Fruit fly (Drosophila melanogaster) whole organism, adult: ENCODE results near the gene CG8142.
A peak's percentile ranks its signal among the peaks of the same experiment; 100 is the strongest.

Experiments used
- CG12768 ChIP-seq: fragments of 200-800 bp; sonication (Bioruptor generic); optimal IDR thresholded peaks from 2 replicates; lab custom pipeline; 2017; ENCODE audit warnings: missing biosample characterization, missing genetic modification characterization, mild to moderate bottlenecking, moderate library complexity, missing genetic modification reagents
- CG1620 ChIP-seq: fragments of 200-800 bp; sonication (Bioruptor generic); optimal IDR thresholded peaks from 2 replicates; lab custom pipeline; 2016; ENCODE audit warnings: missing biosample characterization, missing genetic modification characterization
- CG7101 ChIP-seq: fragments of 200-800 bp; sonication (Bioruptor generic); optimal IDR thresholded peaks from 2 replicates; lab custom pipeline; 2018; ENCODE audit warnings: missing biosample characterization, mild to moderate bottlenecking, missing genetic modification characterization, moderate library complexity
- Crg-1 ChIP-seq: fragments of 200-800 bp; sonication (Bioruptor generic); optimal IDR thresholded peaks from 2 replicates; lab custom pipeline; 2016; ENCODE audit warnings: missing biosample characterization, missing genetic modification characterization
- Hr96 ChIP-seq: fragments of 200-800 bp; sonication (Bioruptor generic); optimal IDR thresholded peaks from 2 replicates; lab custom pipeline; 2016; ENCODE audit warnings: missing biosample characterization, missing genetic modification characterization
- Mnt ChIP-seq: fragments of 200-800 bp; sonication (Bioruptor generic); optimal IDR thresholded peaks from 2 replicates; lab custom pipeline; 2016; ENCODE audit warnings: missing biosample characterization, mild to moderate bottlenecking, missing genetic modification characterization
- bab1 ChIP-seq: fragments of 200-800 bp; sonication (Bioruptor generic); optimal IDR thresholded peaks from 3 replicates; lab custom pipeline; 2019; ENCODE audit warnings: missing biosample characterization, mild to moderate bottlenecking, missing genetic modification characterization, moderate library complexity
- cnc ChIP-seq, 2 experiments: fragments of >200 bp; optimal IDR thresholded peaks; 2 replicates each; lab custom pipeline; 2017
- kay ChIP-seq: fragments of 200-800 bp; sonication (Bioruptor generic); peaks from one replicate; lab custom pipeline; 2016; ENCODE audit warnings: missing biosample characterization, missing genetic modification characterization, borderline replicate concordance
- pad ChIP-seq: fragments of 200-800 bp; sonication (Bioruptor generic); optimal IDR thresholded peaks from 3 replicates; lab custom pipeline; 2017; ENCODE audit warnings: missing biosample characterization, missing genetic modification characterization, mild to moderate bottlenecking, moderate library complexity, missing genetic modification reagents
- tj ChIP-seq: fragments of 200-800 bp; sonication (Bioruptor generic); optimal IDR thresholded peaks from 3 replicates; lab custom pipeline; 2017; ENCODE audit warnings: missing biosample characterization, mild to moderate bottlenecking, missing genetic modification characterization, moderate library complexity

- TF ChIP-seq CG1620 (GFP tag; lab: Kevin White, UChicago) (no peak), CG7101 (tag; lab: Kevin White, UChicago) (no peak), Hr96 (GFP tag; lab: Kevin White, UChicago) (no peak), CG12768 (GFP tag; lab: Kevin White, UChicago) (no peak), Crg-1 (no peak), cnc (optimal IDR thresholded peaks at IDR 0.05; lab: Kevin White, UChicago) (no peak), bab1 (GFP tag; lab: Kevin White, UChicago) (no peak), tj (GFP tag; lab: Kevin White, UChicago) (peak; percentile 96), Mnt (GFP tag; lab: Kevin White, UChicago) (no peak), pad (GFP tag; lab: Kevin White, UChicago) (no peak), kay (GFP tag; lab: Kevin White, UChicago) (no peak)
Observed at dm6 chrX:17828298-17829033, 16.0 kb downstream of the CG8142 start.
